Fruit fly (Drosophila melanogaster) whole organism, embryonic: ENCODE results near the gene Trl.
A peak's percentile ranks its signal among the peaks of the same experiment; 100 is the strongest.

ENCODE experiments used
- Atf3 ChIP-seq: fragments of 200-800 bp; sonication (Bioruptor generic); optimal IDR thresholded peaks from 3 replicates; lab custom pipeline; 2016; ENCODE audit warnings: missing biosample characterization, missing genetic modification characterization
- CG10147 ChIP-seq: fragments of 200-800 bp; sonication (Bioruptor generic); optimal IDR thresholded peaks from 2 replicates; lab custom pipeline; 2019; ENCODE audit warnings: missing biosample characterization, mild to moderate bottlenecking, missing genetic modification characterization, moderate library complexity
- CG10462 ChIP-seq: fragments of 200-800 bp; sonication (Bioruptor generic); optimal IDR thresholded peaks from 2 replicates; lab custom pipeline; 2016; ENCODE audit warnings: missing biosample characterization, missing genetic modification characterization
- CG11093 ChIP-seq: fragments of 200-800 bp; sonication (Bioruptor generic); IDR thresholded peaks from 3 replicates; pipeline ENCODE4 v1.3.6; 2022; ENCODE audit warnings: missing biosample characterization, missing genetic modification characterization
- CG11504 ChIP-seq: fragments of 200-800 bp; sonication (Bioruptor generic); optimal IDR thresholded peaks from 3 replicates; lab custom pipeline; 2019; ENCODE audit warnings: missing biosample characterization, mild to moderate bottlenecking, missing genetic modification characterization, moderate library complexity
- CG12104 ChIP-seq: fragments of 200-800 bp; sonication (Bioruptor generic); optimal IDR thresholded peaks from 3 replicates; lab custom pipeline; 2016; ENCODE audit warnings: missing biosample characterization, missing genetic modification characterization
- CG12769 ChIP-seq: fragments of 200-800 bp; sonication (Bioruptor generic); optimal IDR thresholded peaks from 2 replicates; lab custom pipeline; 2019; ENCODE audit warnings: missing biosample characterization, mild to moderate bottlenecking, missing genetic modification characterization, moderate library complexity
- CG13123 ChIP-seq: fragments of 200-800 bp; sonication (Bioruptor generic); optimal IDR thresholded peaks from 2 replicates; lab custom pipeline; 2016; ENCODE audit warnings: missing biosample characterization, missing genetic modification characterization
- CG13287 ChIP-seq: fragments of 200-800 bp; sonication (Bioruptor generic); IDR thresholded peaks from 2 replicates; pipeline ENCODE4 v1.3.6; 2022; ENCODE audit warnings: missing biosample characterization, missing genetic modification characterization; ENCODE audit not compliant: partially characterized antibody
- CG15073 ChIP-seq: fragments of 200-800 bp; sonication (Bioruptor generic); optimal IDR thresholded peaks from 2 replicates; lab custom pipeline; 2016; ENCODE audit warnings: missing biosample characterization, missing genetic modification characterization
- CG15479 ChIP-seq: fragments of 200-800 bp; sonication (Bioruptor generic); optimal IDR thresholded peaks from 3 replicates; lab custom pipeline; 2019; ENCODE audit warnings: missing biosample characterization, mild to moderate bottlenecking, missing genetic modification characterization, moderate library complexity
- CG17359 ChIP-seq: fragments of 200-800 bp; sonication (Bioruptor generic); optimal IDR thresholded peaks from 3 replicates; lab custom pipeline; 2018; ENCODE audit warnings: missing biosample characterization, mild to moderate bottlenecking, missing genetic modification characterization, moderate library complexity
- CG18764 ChIP-seq: fragments of 200-800 bp; sonication (Bioruptor generic); optimal IDR thresholded peaks from 3 replicates; lab custom pipeline; 2016; ENCODE audit warnings: missing biosample characterization, missing genetic modification characterization
- CG2889 ChIP-seq: fragments of 200-800 bp; sonication (Bioruptor generic); IDR thresholded peaks from 3 replicates; pipeline ENCODE4 v1.3.6; 2022; ENCODE audit warnings: missing biosample characterization, missing genetic modification characterization
- CG30403 ChIP-seq: fragments of 200-800 bp; sonication (Bioruptor generic); optimal IDR thresholded peaks from 3 replicates; lab custom pipeline; 2016; ENCODE audit warnings: missing biosample characterization, missing genetic modification characterization
- CG3163 ChIP-seq: fragments of 200-800 bp; sonication (Bioruptor generic); optimal IDR thresholded peaks from 3 replicates; lab custom pipeline; 2016; ENCODE audit warnings: missing biosample characterization, missing genetic modification characterization
- CG4282 ChIP-seq: fragments of 200-800 bp; sonication (Bioruptor generic); optimal IDR thresholded peaks from 2 replicates; lab custom pipeline; 2016; ENCODE audit warnings: missing biosample characterization, missing genetic modification characterization
- CG6272 ChIP-seq: fragments of 200-800 bp; sonication (Bioruptor generic); IDR thresholded peaks from 2 replicates; pipeline ENCODE4 v1.3.6; 2022; ENCODE audit warnings: missing biosample characterization, missing genetic modification characterization
- CG8089 ChIP-seq: fragments of 200-800 bp; sonication (Bioruptor generic); optimal IDR thresholded peaks from 3 replicates; lab custom pipeline; 2016; ENCODE audit warnings: missing biosample characterization, missing genetic modification characterization
- CG8290 ChIP-seq, 3 experiments: fragments of 200-800 bp; sonication (Bioruptor generic); optimal IDR thresholded peaks; 2 replicates each; lab custom pipeline; 2016 to 2019; ENCODE audit warnings: missing biosample characterization in 3 of 3, missing genetic modification characterization in 3 of 3, mild to moderate bottlenecking in 2 of 3, moderate library complexity in 1 of 3
- CG8478 ChIP-seq: fragments of >200 bp; optimal IDR thresholded peaks from 2 replicates; lab custom pipeline; 2018
- CG8765 ChIP-seq: fragments of 200-800 bp; sonication (Bioruptor generic); IDR thresholded peaks from 2 replicates; pipeline ENCODE4 v1.3.6; 2022; ENCODE audit warnings: missing biosample characterization, missing genetic modification characterization
- CkIIα-i1 ChIP-seq: fragments of 200-800 bp; sonication (Bioruptor generic); IDR thresholded peaks from 2 replicates; pipeline ENCODE4 v1.3.6; 2022; ENCODE audit warnings: missing biosample characterization, missing genetic modification characterization
- CoRest ChIP-seq: fragments of 200-800 bp; sonication (Bioruptor generic); optimal IDR thresholded peaks from 3 replicates; lab custom pipeline; 2018; ENCODE audit warnings: missing biosample characterization, mild to moderate bottlenecking, missing genetic modification characterization, moderate library complexity
- E2f2 ChIP-seq: fragments of 200-800 bp; sonication (Bioruptor generic); IDR thresholded peaks from 2 replicates; pipeline ENCODE4 v1.3.6; 2022; ENCODE audit warnings: missing biosample characterization, missing genetic modification characterization
- Fer1 ChIP-seq: fragments of 200-800 bp; sonication (Bioruptor generic); optimal IDR thresholded peaks from 2 replicates; lab custom pipeline; 2017; ENCODE audit warnings: missing biosample characterization, mild to moderate bottlenecking, missing genetic modification characterization
- Fer3 ChIP-seq: fragments of 200-800 bp; sonication (Bioruptor generic); optimal IDR thresholded peaks from 2 replicates; lab custom pipeline; 2018; ENCODE audit warnings: missing biosample characterization, mild to moderate bottlenecking, missing genetic modification characterization, moderate library complexity
- Lim3 ChIP-seq: fragments of 200-800 bp; sonication (Bioruptor generic); IDR thresholded peaks from 2 replicates; pipeline ENCODE4 v1.3.6; 2022; ENCODE audit warnings: missing biosample characterization, missing genetic modification characterization
- Mad ChIP-seq: fragments of 200-800 bp; sonication (Bioruptor generic); optimal IDR thresholded peaks from 2 replicates; lab custom pipeline; 2016; ENCODE audit warnings: missing biosample characterization, missing genetic modification characterization
- Neu2 ChIP-seq: fragments of 200-800 bp; sonication (Bioruptor generic); optimal IDR thresholded peaks from 3 replicates; lab custom pipeline; 2016; ENCODE audit warnings: missing biosample characterization, missing genetic modification characterization, borderline replicate concordance
- Stat92E ChIP-seq, 3 experiments: fragments of >200 bp in 2 of 3; fragments of 200-800 bp in 1 of 3; sonication (Bioruptor generic) in 1 of 3; optimal IDR thresholded peaks; 2 replicates each; lab custom pipeline; 2017 to 2019; ENCODE audit warnings: missing biosample characterization in 3 of 3, missing genetic modification characterization in 3 of 3, mild to moderate bottlenecking in 1 of 3, moderate library complexity in 1 of 3
- Xrp1 ChIP-seq: fragments of 200-800 bp; sonication (Bioruptor generic); IDR thresholded peaks from 2 replicates; pipeline ENCODE4 v1.3.6; 2022; ENCODE audit warnings: missing biosample characterization, missing genetic modification characterization
- bab2 ChIP-seq: fragments of 200-800 bp; sonication (Bioruptor generic); optimal IDR thresholded peaks from 2 replicates; lab custom pipeline; 2016; ENCODE audit warnings: missing biosample characterization, missing genetic modification characterization
- bsh ChIP-seq, 2 experiments: fragments of 200-800 bp; sonication (Bioruptor generic); optimal IDR thresholded peaks; 2 replicates each; lab custom pipeline; 2017 to 2018; ENCODE audit warnings: mild to moderate bottlenecking in 2 of 2, missing biosample characterization in 2 of 2, missing genetic modification characterization in 2 of 2, moderate library complexity in 1 of 2
- chinmo ChIP-seq: fragments of 200-800 bp; sonication (Bioruptor generic); IDR thresholded peaks from 4 replicates; pipeline ENCODE4 v1.3.6; 2022; ENCODE audit warnings: missing biosample characterization, missing genetic modification characterization; ENCODE audit not compliant: partially characterized antibody
- crc ChIP-seq: fragments of 200-800 bp; sonication (Bioruptor generic); optimal IDR thresholded peaks from 2 replicates; lab custom pipeline; 2016; ENCODE audit warnings: missing biosample characterization, missing genetic modification characterization
- danr ChIP-seq: fragments of 200-800 bp; sonication (Bioruptor generic); IDR thresholded peaks from 2 replicates; pipeline ENCODE4 v1.3.6; 2022; ENCODE audit warnings: missing biosample characterization, missing genetic modification characterization
- dmrt11E ChIP-seq: fragments of 200-800 bp; sonication (Bioruptor generic); optimal IDR thresholded peaks from 3 replicates; lab custom pipeline; 2018; ENCODE audit warnings: missing biosample characterization, mild to moderate bottlenecking, missing genetic modification characterization, moderate library complexity
- dpn ChIP-seq, 2 experiments: fragments of 200-800 bp; sonication (Bioruptor generic); optimal IDR thresholded peaks; 3 replicates each; lab custom pipeline; 2016; ENCODE audit warnings: missing biosample characterization in 2 of 2, missing genetic modification characterization in 2 of 2
- gcm2 ChIP-seq: fragments of 200-800 bp; sonication (Bioruptor generic); optimal IDR thresholded peaks from 2 replicates; lab custom pipeline; 2016; ENCODE audit warnings: missing biosample characterization, missing genetic modification characterization
- gsb-n ChIP-seq: fragments of 200-800 bp; sonication (Bioruptor generic); optimal IDR thresholded peaks from 3 replicates; lab custom pipeline; 2018; ENCODE audit warnings: missing biosample characterization, mild to moderate bottlenecking, missing genetic modification characterization
- kay ChIP-seq: fragments of 200-800 bp; sonication (Bioruptor generic); optimal IDR thresholded peaks from 2 replicates; lab custom pipeline; 2016; ENCODE audit warnings: missing biosample characterization, missing genetic modification characterization
- lilli ChIP-seq: fragments of 200-800 bp; sonication (Bioruptor generic); optimal IDR thresholded peaks from 3 replicates; lab custom pipeline; 2016; ENCODE audit warnings: missing biosample characterization, missing genetic modification characterization
- salm ChIP-seq: fragments of 200-800 bp; sonication (Bioruptor generic); optimal IDR thresholded peaks from 2 replicates; lab custom pipeline; 2018; ENCODE audit warnings: missing biosample characterization, mild to moderate bottlenecking, missing genetic modification characterization
- ssp ChIP-seq: fragments of 200-800 bp; sonication (Bioruptor generic); IDR thresholded peaks from 2 replicates; pipeline ENCODE4 v1.3.6; 2022; ENCODE audit warnings: missing biosample characterization, missing genetic modification characterization
- tap ChIP-seq: fragments of 200-800 bp; optimal IDR thresholded peaks from 3 replicates; lab custom pipeline; 2019; ENCODE audit warnings: missing biosample characterization, mild to moderate bottlenecking, missing genetic modification characterization, moderate library complexity
- tio ChIP-seq: fragments of 200-800 bp; sonication (Bioruptor generic); optimal IDR thresholded peaks from 2 replicates; lab custom pipeline; 2017; ENCODE audit warnings: missing biosample characterization, missing genetic modification characterization, inconsistent platforms
- tna ChIP-seq: fragments of 200-800 bp; sonication (Bioruptor generic); IDR thresholded peaks from 2 replicates; pipeline ENCODE4 v1.3.6; 2022; ENCODE audit warnings: missing biosample characterization, missing genetic modification characterization; ENCODE audit not compliant: partially characterized antibody
- unpg ChIP-seq: fragments of 200-800 bp; sonication (Bioruptor generic); optimal IDR thresholded peaks from 3 replicates; lab custom pipeline; 2018; ENCODE audit warnings: missing biosample characterization, mild to moderate bottlenecking, missing genetic modification characterization, moderate library complexity

Gene Trl

dm6 chr3L:14759097-14759795 is 1.6 kb downstream of the Trl start (continued):
- TF ChIP-seq tio (GFP tag; lab: Kevin White, UChicago) (peak; percentile 100), CG18764 (peak; percentile 99), CG8290 (GFP tag; optimal IDR thresholded peaks at IDR 0.05; lab: Kevin White, UChicago) (peak; percentile 99), CG8290 (tag; optimal IDR thresholded peaks at IDR 0.05; lab: Kevin White, UChicago) (peak; percentile 98 to 99), CG8765 (GFP tag; lab: Robert Waterston, UW) (peak; percentile 99), gsb-n (tag; lab: Kevin White, UChicago) (peak; percentile 100), dpn (GFP tag; optimal IDR thresholded peaks at IDR 0.05; lab: Kevin White, UChicago) (peak; percentile 99 to 100), CG2889 (peak; percentile 99), CG30403 (GFP tag; lab: Kevin White, UChicago) (peak; percentile 100), E2f2 (GFP tag; lab: Robert Waterston, UW) (peak; percentile 95), kay (GFP tag; lab: Kevin White, UChicago) (peak; percentile 99), CG12104 (peak; percentile 100), CoRest (tag; lab: Kevin White, UChicago) (peak; percentile 100), Fer1 (GFP tag; lab: Kevin White, UChicago) (peak; percentile 100), CG11504 (peak; percentile 99), Lim3 (peak; percentile 99), CG10462 (GFP tag; lab: Kevin White, UChicago) (peak; percentile 99), chinmo (GFP tag; lab: Robert Waterston, UW) (peak; percentile 89; the same call in 3 of the 4 replicates), Atf3 (GFP tag; lab: Kevin White, UChicago) (peak; percentile 99), CG13287 (GFP tag; lab: Robert Waterston, UW) (peak; percentile 67; the same call in 1 of the 2 replicates), CG8089 (GFP tag; lab: Kevin White, UChicago) (peak; percentile 98), CG10147 (GFP tag; lab: Kevin White, UChicago) (peak; percentile 100), Xrp1 (GFP tag; lab: Robert Waterston, UW) (peak; percentile 100), tap (tag; lab: Kevin White, UChicago) (peak; percentile 100), CG4282 (GFP tag; lab: Kevin White, UChicago) (peak; percentile 97), lilli (GFP tag; lab: Kevin White, UChicago) (peak; percentile 100), Stat92E (GFP tag; optimal IDR thresholded peaks at IDR 0.05; lab: Kevin White, UChicago) (peak in 1 of 3 experiments; percentile 99), salm (peak; percentile 100), crc (GFP tag; lab: Kevin White, UChicago) (peak; percentile 98), ssp (GFP tag; lab: Robert Waterston, UW) (peak; percentile 96), CG3163 (GFP tag; lab: Kevin White, UChicago) (peak; percentile 73), CG13123 (GFP tag; lab: Kevin White, UChicago) (peak; percentile 98), CG11093 (GFP tag; lab: Robert Waterston, UW) (peak; percentile 99), CG17359 (tag; lab: Kevin White, UChicago) (peak; percentile 100), Neu2 (GFP tag; lab: Kevin White, UChicago) (peak; percentile 96), tna (GFP tag; lab: Robert Waterston, UW) (peak; percentile 61), gcm2 (GFP tag; lab: Kevin White, UChicago) (peak; percentile 98), Fer3 (tag; lab: Kevin White, UChicago) (peak; percentile 100), unpg (GFP tag; lab: Kevin White, UChicago) (peak; percentile 100), bab2 (GFP tag; lab: Kevin White, UChicago) (peak; percentile 99), danr (GFP tag; lab: Robert Waterston, UW) (peak; percentile 100), CG6272 (GFP tag; lab: Robert Waterston, UW) (peak; percentile 99), CG15073 (GFP tag; lab: Kevin White, UChicago) (peak; percentile 91), Mad (GFP tag; lab: Kevin White, UChicago) (peak; percentile 99), CG15479 (GFP tag; lab: Kevin White, UChicago) (peak; percentile 84), CG12769 (peak; percentile 97), dmrt11E (tag; lab: Kevin White, UChicago) (peak; percentile 100), CkIIα-i1 (GFP tag; lab: Robert Waterston, UW) (peak; percentile 98), CG8478 (lab: Kevin White, UChicago) (no peak), bsh (GFP tag; optimal IDR thresholded peaks at IDR 0.05; lab: Kevin White, UChicago) (peak; percentile 99 to 100)
